Worm (Caenorhabditis elegans): ENCODE data around the gene C25G4.3.

C25G4.3 gene

DNA sequence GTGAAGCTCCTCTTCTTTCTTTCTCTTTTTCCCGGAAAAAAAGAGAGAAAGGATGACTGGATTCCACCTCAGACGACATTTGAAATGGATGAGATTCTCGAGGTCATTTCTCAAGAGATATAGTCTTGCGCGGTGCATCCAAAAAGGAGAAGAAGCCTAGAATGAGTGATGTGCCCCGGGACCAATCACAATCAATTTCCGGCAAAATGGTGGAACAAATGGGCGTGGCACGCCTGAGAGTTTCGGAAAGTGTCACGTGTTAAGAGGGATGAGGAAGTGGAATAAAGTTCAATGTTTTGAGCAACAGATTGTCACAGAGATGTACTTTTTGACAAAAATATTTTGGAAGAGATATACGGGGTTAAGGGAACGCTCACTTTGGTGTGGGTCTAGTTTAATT lies 20.1 kb downstream of the C25G4.3 start:
- TF ChIP-seq cebp-1 (GFP tag; IDR thresholded peaks at IDR 0.05), result no peak
- no peak for TF ChIP-seq cebp-1 (tag; optimal IDR thresholded peaks at IDR 0.05)

ce11 chrIV:12420455-12420854 lies 25.2 kb downstream of the C25G4.3 start, which contains the start of gene ugt-65:
Gene ugt-65 (plus strand): TSS chrIV:12420683.
- TF ChIP-seq hlh-12 (tag; optimal IDR thresholded peaks at IDR 0.05) (no peak), nhr-80 (tag; optimal IDR thresholded peaks at IDR 0.05) (peak; percentile 61), repo-1 (tag; optimal IDR thresholded peaks at IDR 0.05) (no peak)

ce11 chrIV:12419291-12419690 lies 26.4 kb downstream of the C25G4.3 start:
- TF ChIP-seq F57C9.4 (tag; optimal IDR thresholded peaks at IDR 0.05) (no peak), F52B5.7 (tag; optimal IDR thresholded peaks at IDR 0.05) (no peak), F55B11.4 (tag; optimal IDR thresholded peaks at IDR 0.05; ENCODE audit: borderline replicate concordance, insufficient read depth) (no peak), nhr-120 (GFP tag; IDR thresholded peaks at IDR 0.05) (no peak), efl-1 (GFP tag; optimal IDR thresholded peaks at IDR 0.05) (no peak), F23B12.7 (tag; optimal IDR thresholded peaks at IDR 0.05; ENCODE audit: insufficient read depth) (no peak), lin-35 (GFP tag; optimal IDR thresholded peaks at IDR 0.05) (no peak), hlh-12 (tag; optimal IDR thresholded peaks at IDR 0.05) (no peak), ama-1 (optimal IDR thresholded peaks at IDR 0.05) (no peak), ama-1 (GFP tag; optimal IDR thresholded peaks at IDR 0.05) (no peak), nfya-2 (GFP tag; IDR thresholded peaks at IDR 0.05) (no peak), xnd-1 (tag; optimal IDR thresholded peaks at IDR 0.05) (no peak), madf-6 (GFP tag; IDR thresholded peaks at IDR 0.05) (no peak)

ce11 chrIV:12417536-12418195 lies 28.0 kb downstream of the C25G4.3 start, which contains the start of gene F08G5.3:
Gene F08G5.3 (minus strand): TSS chrIV:12417586.
- TF ChIP-seq attf-3 (GFP tag; conservative IDR thresholded peaks at IDR 0.05) (peak; percentile 42; the same call in 1 of the 2 replicates), F23B12.7 (tag; optimal IDR thresholded peaks at IDR 0.05; ENCODE audit: insufficient read depth) (peak; percentile 73), K11D2.4 (GFP tag; IDR thresholded peaks at IDR 0.05) (no peak), hmg-1.2 (GFP tag; IDR thresholded peaks at IDR 0.05) (peak; percentile 67), unc-62 (GFP tag; optimal IDR thresholded peaks at IDR 0.05) (no peak), unc-130 (GFP tag; optimal IDR thresholded peaks at IDR 0.05) (peak; percentile 34), lsy-27 (tag; optimal IDR thresholded peaks at IDR 0.05; ENCODE audit: borderline replicate concordance, insufficient read depth) (no peak), F33H1.4 (GFP tag; IDR thresholded peaks at IDR 0.05) (peak; percentile 52; the same call in 1 of the 2 replicates), ztf-6 (GFP tag; IDR thresholded peaks at IDR 0.05) (no peak), B0261.1 (tag; optimal IDR thresholded peaks at IDR 0.05) (peak; percentile 81), sptf-2 (GFP tag; optimal IDR thresholded peaks at IDR 0.05) (no peak), nhr-179 (tag; optimal IDR thresholded peaks at IDR 0.05) (no peak), akir-1 (GFP tag; optimal IDR thresholded peaks at IDR 0.05) (no peak), hrde-1 (tag; optimal IDR thresholded peaks at IDR 0.05; ENCODE audit: borderline replicate concordance) (peak; percentile 67), cebp-2 (GFP tag; IDR thresholded peaks at IDR 0.05) (peak; percentile 90; the same call in 1 of the 2 replicates), F52B5.7 (tag; optimal IDR thresholded peaks at IDR 0.05) (peak; percentile 43), snpc-3.4 (tag; optimal IDR thresholded peaks at IDR 0.05) (peak; percentile 71), ztf-3 (GFP tag; optimal IDR thresholded peaks at IDR 0.05) (no peak), aptf-2 (GFP tag; conservative IDR thresholded peaks at IDR 0.05) (no peak), nfya-1 (tag; optimal IDR thresholded peaks at IDR 0.05; ENCODE audit: borderline replicate concordance, insufficient read depth) (no peak), aptf-3 (GFP tag; IDR thresholded peaks at IDR 0.05) (no peak), F39B2.1 (GFP tag; IDR thresholded peaks at IDR 0.05) (no peak), F22D6.2 (tag; optimal IDR thresholded peaks at IDR 0.05) (peak; percentile 16), ekl-4 (GFP tag; IDR thresholded peaks at IDR 0.05) (0 out of 2 replicates have a peak, but pooled peaks have one; percentile 46), lin-35 (GFP tag; optimal IDR thresholded peaks at IDR 0.05) (peak in 1 of 3 experiments; percentile 77), F49E8.2 (tag; optimal IDR thresholded peaks at IDR 0.05; ENCODE audit: insufficient read depth) (peak; percentile 36), mxl-1 (tag; optimal IDR thresholded peaks at IDR 0.05) (peak; percentile 45), hsf-1 (GFP tag; IDR thresholded peaks at IDR 0.05) (peak; percentile 57; the same call in 1 of the 2 replicates), nhr-80 (tag; optimal IDR thresholded peaks at IDR 0.05) (peak; percentile 23)

Measured in whole organism, young adult.